Worm (Caenorhabditis elegans) whole organism, early embryonic: Measurements from ENCODE around the gene F02H6.2.

Experiments used
- B0310.2 ChIP-seq: sonication (generic microtip); optimal IDR thresholded peaks from 2 replicates; lab custom pipeline; 2016; ENCODE audit warnings: mild to moderate bottlenecking, missing genetic modification characterization, missing compliant biosample characterization
- F13C5.2 ChIP-seq: sonication (generic microtip); optimal IDR thresholded peaks from 2 replicates; lab custom pipeline; 2017; ENCODE audit warnings: mild to moderate bottlenecking, missing genetic modification characterization, inconsistent platforms, missing compliant biosample characterization
- aly-1 ChIP-seq: sonication (generic microtip); optimal IDR thresholded peaks from 2 replicates; lab custom pipeline; 2016; ENCODE audit warnings: missing genetic modification characterization, missing compliant biosample characterization
- ama-1 ChIP-seq: fragments of 150-350 bp; optimal IDR thresholded peaks from 2 replicates; lab custom pipeline; 2014
- ceh-13 ChIP-seq: fragments of 200-800 bp; sonication (Bioruptor generic); optimal IDR thresholded peaks from 2 replicates; lab custom pipeline; 2018; ENCODE audit warnings: mild to moderate bottlenecking, missing genetic modification characterization, missing compliant biosample characterization
- ceh-36 ChIP-seq: sonication (generic microtip); optimal IDR thresholded peaks from 2 replicates; lab custom pipeline; 2016; ENCODE audit warnings: missing genetic modification characterization, inconsistent platforms, missing compliant biosample characterization
- ets-7 ChIP-seq: sonication (generic microtip); optimal IDR thresholded peaks from 2 replicates; lab custom pipeline; 2016; ENCODE audit warnings: missing genotype, missing genetic modification characterization, missing compliant biosample characterization
- flt-1 ChIP-seq: fragments of 200-800 bp; sonication (Bioruptor generic); IDR thresholded peaks from 2 replicates; pipeline ENCODE4 v1.3.6; 2022; ENCODE audit warnings: missing genetic modification characterization, missing compliant biosample characterization
- hmbx-1 ChIP-seq: sonication (generic microtip); optimal IDR thresholded peaks from 2 replicates; lab custom pipeline; 2016; ENCODE audit warnings: mild to moderate bottlenecking, missing genetic modification characterization, missing compliant biosample characterization
- hmg-4 ChIP-seq: fragments of 200-800 bp; sonication (Bioruptor generic); optimal IDR thresholded peaks from 2 replicates; lab custom pipeline; 2018; ENCODE audit warnings: mild to moderate bottlenecking, missing genetic modification characterization, missing compliant biosample characterization
- hnd-1 ChIP-seq: sonication (generic microtip); optimal IDR thresholded peaks from 2 replicates; lab custom pipeline; 2016; ENCODE audit warnings: missing genetic modification characterization, missing compliant biosample characterization
- pes-1 ChIP-seq: fragments of 200-800 bp; sonication (Bioruptor generic); IDR thresholded peaks from 2 replicates; pipeline ENCODE4 v1.3.6; 2022; ENCODE audit warnings: missing genetic modification reagents, missing genetic modification characterization, missing compliant biosample characterization
- scrt-1 ChIP-seq: fragments of 200-800 bp; sonication (Bioruptor generic); IDR thresholded peaks from 2 replicates; pipeline ENCODE4 v1.3.6; 2022; ENCODE audit warnings: missing genetic modification characterization, missing compliant biosample characterization
- sea-1 ChIP-seq: fragments of 200-800 bp; sonication (Bioruptor generic); conservative IDR thresholded peaks from 2 replicates; pipeline ENCODE4 v1.3.6; 2022; ENCODE audit warnings: missing genetic modification characterization, missing compliant biosample characterization
- tbx-11 ChIP-seq: fragments of 200-800 bp; sonication (Bioruptor generic); IDR thresholded peaks from 2 replicates; pipeline ENCODE4 v1.3.6; 2022; ENCODE audit warnings: missing genetic modification characterization, missing compliant biosample characterization
- tbx-37 ChIP-seq: fragments of 200-800 bp; sonication (Bioruptor generic); conservative IDR thresholded peaks from 2 replicates; pipeline ENCODE4 v1.3.6; 2022; ENCODE audit warnings: missing genetic modification reagents, missing genetic modification characterization, missing compliant biosample characterization
- tra-4 ChIP-seq: sonication (generic microtip); optimal IDR thresholded peaks from 2 replicates; lab custom pipeline; 2017; ENCODE audit warnings: missing genetic modification characterization, missing compliant biosample characterization

F02H6.2 gene

DNA sequence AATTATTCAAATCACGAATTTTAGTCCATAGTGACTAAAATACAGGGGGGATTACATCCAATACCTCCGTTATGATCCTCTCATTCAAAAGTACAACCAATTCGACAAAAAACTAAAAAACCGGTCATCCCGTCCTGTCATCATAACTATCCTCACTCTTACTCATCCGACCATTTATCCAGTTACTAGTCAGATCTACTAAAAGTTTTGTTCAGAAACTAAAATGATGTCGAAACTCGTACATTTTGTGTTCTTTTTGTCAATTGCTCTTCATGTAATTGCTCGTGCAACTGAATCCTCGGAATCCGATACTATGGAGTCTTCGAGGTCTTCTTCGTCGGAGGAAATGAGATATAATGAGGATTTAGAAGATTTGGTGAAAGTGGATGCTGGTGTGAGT lies 19.2 kb upstream of the F02H6.2 start, which contains the start of gene R05A10.2:
TSS of gene R05A10.2 (plus strand) at position 214 of the 400 bp plus-strand sequence.
- TF ChIP-seq flt-1 (no peak), B0310.2 (tag; lab: Kevin White, UChicago) (no peak), hmg-4 (GFP tag; lab: Kevin White, UChicago) (no peak), tra-4 (tag; lab: Kevin White, UChicago) (no peak), F13C5.2 (no peak), pes-1 (GFP tag; lab: Robert Waterston, UW) (no peak), scrt-1 (GFP tag; lab: Robert Waterston, UW) (no peak), aly-1 (tag; lab: Kevin White, UChicago) (no peak)

DNA sequence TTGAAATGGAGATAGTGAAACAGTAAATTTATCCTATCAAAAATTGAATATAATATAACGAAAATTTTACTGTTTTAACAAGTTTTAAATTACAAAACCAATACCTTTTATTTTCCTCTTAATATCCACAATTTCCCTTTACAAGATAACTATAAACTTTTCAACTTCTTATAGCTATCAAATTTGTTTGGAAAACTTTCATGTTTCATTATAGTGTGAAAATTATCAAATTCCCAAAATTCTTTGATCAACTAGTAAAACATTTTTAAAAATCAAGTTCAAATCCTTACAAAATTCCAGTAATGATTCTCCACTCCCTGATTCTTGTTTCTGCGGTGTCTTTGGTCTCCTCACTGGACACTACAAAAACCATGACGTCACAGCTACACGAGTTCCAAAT lies 14.2 kb upstream of the F02H6.2 start, which contains the start of gene R05A10.1:
TSS of gene R05A10.1 (plus strand) at position 301 of the 400 bp plus-strand sequence.
- TF ChIP-seq ets-7: no peak
- no peak for TF ChIP-seq hmg-4 (GFP tag; lab: Kevin White, UChicago)
- TF ChIP-seq hmbx-1 (tag; lab: Kevin White, UChicago): no peak
- TF ChIP-seq tbx-37 (GFP tag; lab: Robert Waterston, UW): no peak
- no peak for TF ChIP-seq ama-1 (lab: Kevin White, UChicago)
- no peak for TF ChIP-seq ceh-36 (tag; lab: Kevin White, UChicago)
- TF ChIP-seq tra-4 (tag; lab: Kevin White, UChicago): no peak
- no peak for TF ChIP-seq pes-1 (GFP tag; lab: Robert Waterston, UW)
- no peak for TF ChIP-seq B0310.2 (tag; lab: Kevin White, UChicago)
- TF ChIP-seq tbx-11 (GFP tag; lab: Robert Waterston, UW): no peak
- no peak for TF ChIP-seq flt-1

DNA sequence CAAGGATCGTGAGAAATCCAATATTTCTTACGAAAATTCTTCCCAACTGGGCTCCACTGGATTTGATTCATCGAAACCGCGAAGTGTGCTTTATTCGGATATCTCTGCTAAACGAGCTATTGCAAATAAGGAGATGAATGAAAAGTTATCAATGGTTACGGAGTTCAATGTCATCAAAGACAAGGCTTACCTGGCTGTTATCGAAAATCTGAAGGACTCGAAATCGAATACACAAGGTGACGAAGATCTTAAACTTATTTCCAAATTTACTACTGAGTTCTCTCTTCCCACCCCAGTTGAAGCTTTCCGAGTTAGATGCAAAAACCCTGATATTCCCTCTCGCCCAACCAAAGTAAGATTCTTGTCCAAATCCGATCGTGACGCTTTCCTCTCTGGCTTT lies 10.0 kb upstream of the F02H6.2 start:
- no peak for TF ChIP-seq ama-1 (lab: Kevin White, UChicago)
- no peak for TF ChIP-seq ets-7
- TF ChIP-seq tra-4 (tag; lab: Kevin White, UChicago): no peak
- TF ChIP-seq ceh-36 (tag; lab: Kevin White, UChicago): no peak

DNA sequence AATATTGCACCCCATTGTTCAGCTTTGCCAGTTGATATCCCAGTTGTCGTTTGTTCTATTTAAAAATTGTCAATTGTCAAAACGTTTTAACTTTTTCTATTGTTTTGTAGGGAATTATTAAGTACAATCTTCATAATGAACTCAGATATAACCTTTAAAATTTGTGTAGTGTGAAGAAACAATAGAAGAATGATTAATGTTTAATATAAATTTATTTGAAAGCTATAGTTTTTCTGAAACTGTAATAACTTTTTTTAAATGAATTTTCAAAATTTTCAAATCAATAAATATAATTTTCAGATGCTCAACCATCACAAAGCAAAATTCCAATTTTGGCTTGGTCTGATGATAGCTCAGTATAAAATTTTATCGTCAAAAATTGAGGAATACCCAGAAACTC lies 4.4 kb upstream of the F02H6.2 start, which contains the start of gene K01G12.22:
TSS of gene K01G12.22 (plus strand) at position 301 of the 400 bp plus-strand sequence.
- TF ChIP-seq hmg-4 (GFP tag; lab: Kevin White, UChicago): no peak
- no peak for TF ChIP-seq pes-1 (GFP tag; lab: Robert Waterston, UW)
- TF ChIP-seq scrt-1 (GFP tag; lab: Robert Waterston, UW): no peak
- TF ChIP-seq sea-1: no peak
- no peak for TF ChIP-seq aly-1 (tag; lab: Kevin White, UChicago)
- TF ChIP-seq ama-1 (lab: Kevin White, UChicago): no peak

DNA sequence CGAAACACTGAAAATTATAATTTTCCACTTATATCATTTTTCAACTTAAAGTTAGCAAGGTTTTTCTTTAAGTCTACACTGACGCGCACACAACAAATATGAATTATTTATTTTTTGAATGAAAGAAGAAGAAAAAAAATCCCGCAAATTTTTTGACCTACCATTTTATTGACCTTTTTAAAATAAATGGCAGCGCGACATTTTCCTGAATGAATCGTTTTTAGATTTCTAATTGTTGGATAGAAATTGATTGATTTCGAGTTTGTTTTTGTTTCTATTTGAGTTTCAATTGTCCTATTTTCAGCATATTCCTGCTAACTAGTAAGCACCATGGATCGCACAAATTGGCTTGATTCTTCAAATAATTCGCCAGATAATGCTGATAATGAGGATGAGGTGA lies 3.1 kb upstream of the F02H6.2 start, which contains the start of gene K01G12.3:
TSS of gene K01G12.3 (plus strand) at position 301 of the 400 bp plus-strand sequence.
- TF ChIP-seq tra-4 (tag; lab: Kevin White, UChicago) (no peak), hmbx-1 (tag; lab: Kevin White, UChicago) (no peak), scrt-1 (GFP tag; lab: Robert Waterston, UW) (no peak), ceh-13 (GFP tag; lab: Kevin White, UChicago) (no peak), B0310.2 (tag; lab: Kevin White, UChicago) (no peak), ceh-36 (tag; lab: Kevin White, UChicago) (no peak), ets-7 (no peak), pes-1 (GFP tag; lab: Robert Waterston, UW) (no peak), hmg-4 (GFP tag; lab: Kevin White, UChicago) (no peak), ama-1 (lab: Kevin White, UChicago) (no peak), tbx-37 (GFP tag; lab: Robert Waterston, UW) (no peak), flt-1 (no peak), tbx-11 (GFP tag; lab: Robert Waterston, UW) (no peak), sea-1 (no peak), hnd-1 (tag; lab: Kevin White, UChicago) (no peak), aly-1 (tag; lab: Kevin White, UChicago) (no peak), F13C5.2 (no peak)

DNA sequence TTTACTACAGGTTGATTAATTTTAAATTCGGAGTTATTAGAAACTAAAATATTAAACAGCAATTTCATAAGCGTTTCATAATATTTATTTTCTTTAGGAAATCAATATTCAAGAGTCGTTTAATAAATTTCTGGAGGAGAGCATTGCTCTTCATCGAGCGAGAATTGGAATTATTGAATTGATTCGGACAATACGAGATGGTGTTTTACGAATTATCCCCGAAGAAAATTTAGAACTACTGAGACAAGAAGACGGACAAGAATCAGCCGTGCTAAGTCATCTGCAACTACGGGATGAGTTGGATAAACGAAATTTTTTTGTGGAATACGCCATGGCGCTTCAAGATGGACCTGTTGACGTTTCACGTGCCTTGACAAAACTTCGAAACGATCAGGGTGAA lies 2.0 kb upstream of the F02H6.2 start:
- no peak for TF ChIP-seq B0310.2 (tag; lab: Kevin White, UChicago)
- TF ChIP-seq hmbx-1 (tag; lab: Kevin White, UChicago): no peak
- TF ChIP-seq tbx-37 (GFP tag; lab: Robert Waterston, UW): no peak
- TF ChIP-seq ceh-13 (GFP tag; lab: Kevin White, UChicago): no peak
- no peak for TF ChIP-seq aly-1 (tag; lab: Kevin White, UChicago)
- no peak for TF ChIP-seq pes-1 (GFP tag; lab: Robert Waterston, UW)
- no peak for TF ChIP-seq tbx-11 (GFP tag; lab: Robert Waterston, UW)
- TF ChIP-seq scrt-1 (GFP tag; lab: Robert Waterston, UW): no peak
- no peak for TF ChIP-seq hmg-4 (GFP tag; lab: Kevin White, UChicago)
- no peak for TF ChIP-seq ceh-36 (tag; lab: Kevin White, UChicago)

DNA sequence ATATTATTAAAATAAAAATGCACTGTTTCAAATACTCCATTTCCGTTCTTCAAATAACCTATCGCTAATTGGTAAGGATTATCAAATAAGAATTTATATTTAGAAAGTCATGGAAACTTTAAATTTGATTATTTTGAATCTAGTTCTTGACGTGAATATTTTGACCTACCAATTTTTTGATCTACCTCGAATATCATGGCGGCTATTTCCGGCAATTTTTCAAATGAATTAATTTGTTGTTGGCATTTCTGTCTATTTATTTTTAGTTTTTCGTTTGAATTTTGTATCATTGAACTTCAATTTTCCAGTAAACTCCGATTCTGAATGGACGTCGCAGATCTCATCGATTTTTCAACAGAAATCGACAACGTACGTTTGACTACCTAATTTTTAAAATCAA lies 6.9 kb downstream of the F02H6.2 start, which contains the start of gene F02H6.3:
TSS of gene F02H6.3 (plus strand) at position 266 of the 400 bp plus-strand sequence.
- TF ChIP-seq ceh-13 (GFP tag; lab: Kevin White, UChicago) (no peak), ama-1 (lab: Kevin White, UChicago) (no peak), B0310.2 (tag; lab: Kevin White, UChicago) (no peak), hmbx-1 (tag; lab: Kevin White, UChicago) (no peak), scrt-1 (GFP tag; lab: Robert Waterston, UW) (no peak), tbx-11 (GFP tag; lab: Robert Waterston, UW) (no peak), aly-1 (tag; lab: Kevin White, UChicago) (no peak), sea-1 (no peak), ceh-36 (tag; lab: Kevin White, UChicago) (no peak), tbx-37 (GFP tag; lab: Robert Waterston, UW) (no peak)
